Fruit fly (Drosophila melanogaster): Measurements from ENCODE around the gene CG12535.

Gene CG12535

DNA sequence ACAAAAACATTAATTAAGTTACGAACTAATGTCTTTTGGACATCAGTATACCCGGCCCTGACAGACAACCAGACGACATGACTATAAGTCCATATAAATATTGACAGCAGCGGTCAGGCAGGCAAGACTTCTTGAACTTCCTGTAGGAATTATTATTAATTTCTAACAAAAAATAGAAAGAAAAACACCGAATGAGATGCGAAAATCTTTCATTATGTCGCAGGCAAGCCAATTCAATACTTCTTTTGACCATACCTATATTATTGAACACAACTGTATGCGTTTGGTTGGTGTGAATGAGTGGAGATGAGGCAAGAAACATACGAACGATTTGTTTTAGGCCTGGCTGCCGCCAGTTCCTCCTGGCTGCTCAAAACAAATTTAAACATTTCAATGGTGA, 23.8 kb downstream of the CG12535 start (continued):
- TF ChIP-seq Elba2 (GFP tag; optimal IDR thresholded peaks at IDR 0.05) (peak; percentile 12), Sin3A (optimal IDR thresholded peaks at IDR 0.05) (no peak), stwl (tag; optimal IDR thresholded peaks at IDR 0.05) (no peak), HLH4C (GFP tag; IDR thresholded peaks at IDR 0.05; ENCODE audit: partially characterized antibody) (no peak), amos (GFP tag; IDR thresholded peaks at IDR 0.05; ENCODE audit: partially characterized antibody) (no peak), Trl (optimal IDR thresholded peaks at IDR 0.05) (no peak), Trl (GFP tag; optimal IDR thresholded peaks at IDR 0.05) (peak; percentile 79), CG17612 (GFP tag; IDR thresholded peaks at IDR 0.05) (no peak; the same call in 1 of the 2 replicates), CHES-1-like (GFP tag; optimal IDR thresholded peaks at IDR 0.05) (peak; percentile 51), ro (GFP tag; IDR thresholded peaks at IDR 0.05) (peak; percentile 63), btn (GFP tag; optimal IDR thresholded peaks at IDR 0.05) (peak; percentile 35), ab (GFP tag; optimal IDR thresholded peaks at IDR 0.05) (peak; percentile 46), insv (GFP tag; optimal IDR thresholded peaks at IDR 0.05) (no peak), phol (tag; optimal IDR thresholded peaks at IDR 0.05) (peak; percentile 82), crc (GFP tag; optimal IDR thresholded peaks at IDR 0.05) (peak; percentile 69), CG9437 (GFP tag; optimal IDR thresholded peaks at IDR 0.05) (peak; percentile 63), CG6654 (GFP tag; optimal IDR thresholded peaks at IDR 0.05) (peak; percentile 48), NC2α (GFP tag; optimal IDR thresholded peaks at IDR 0.05) (no peak), row (GFP tag; IDR thresholded peaks at IDR 0.05) (peak; percentile 88), gfzf (GFP tag; optimal IDR thresholded peaks at IDR 0.05) (no peak), psq (GFP tag; optimal IDR thresholded peaks at IDR 0.05) (peak; percentile 33), CG15601 (tag; optimal IDR thresholded peaks at IDR 0.05) (peak; percentile 52), MESR4 (GFP tag; optimal IDR thresholded peaks at IDR 0.05) (peak; percentile 15), CG1647 (GFP tag; optimal IDR thresholded peaks at IDR 0.05) (peak; percentile 55), HmgZ (tag; optimal IDR thresholded peaks at IDR 0.05) (peak; percentile 75), cas (GFP tag; IDR thresholded peaks at IDR 0.05) (peak; percentile 46; the same call in 1 of the 2 replicates), CG8281 (tag; optimal IDR thresholded peaks at IDR 0.05) (peak; percentile 47), Scr (GFP tag; IDR thresholded peaks at IDR 0.05; ENCODE audit: partially characterized antibody) (no peak), ara (GFP tag; IDR thresholded peaks at IDR 0.05) (peak; percentile 86), CG8388 (GFP tag; optimal IDR thresholded peaks at IDR 0.05) (peak; percentile 82), nerfin-2 (GFP tag; IDR thresholded peaks at IDR 0.05; ENCODE audit: partially characterized antibody) (no peak), Ptx1 (GFP tag; IDR thresholded peaks at IDR 0.05) (peak; percentile 89), CG18764 (GFP tag; optimal IDR thresholded peaks at IDR 0.05) (peak; percentile 44), Sry-β (GFP tag; optimal IDR thresholded peaks at IDR 0.05) (no peak), CG5180 (GFP tag; optimal IDR thresholded peaks at IDR 0.05) (peak; percentile 27), CG9215 (GFP tag; IDR thresholded peaks at IDR 0.05) (peak; percentile 52; the same call in 1 of the 2 replicates), Usf (GFP tag; optimal IDR thresholded peaks at IDR 0.05) (peak; percentile 65), nau (GFP tag; optimal IDR thresholded peaks at IDR 0.05) (peak; percentile 81), Vsx1 (GFP tag; optimal IDR thresholded peaks at IDR 0.05) (peak; percentile 66), CG14710 (tag; optimal IDR thresholded peaks at IDR 0.05) (peak; percentile 58), CG11456 (GFP tag; IDR thresholded peaks at IDR 0.05) (peak; percentile 82), CG16813 (GFP tag; IDR thresholded peaks at IDR 0.05; ENCODE audit: partially characterized antibody) (no peak), chn (GFP tag; optimal IDR thresholded peaks at IDR 0.05) (peak; percentile 66), zfh1 (GFP tag; IDR thresholded peaks at IDR 0.05) (peak; percentile 85), Asciz (GFP tag; optimal IDR thresholded peaks at IDR 0.05) (peak; percentile 75), sd (tag; optimal IDR thresholded peaks at IDR 0.05) (peak; percentile 70), ind (GFP tag; optimal IDR thresholded peaks at IDR 0.05) (peak; percentile 78), CG17359 (tag; optimal IDR thresholded peaks at IDR 0.05) (peak; percentile 89), schlank (tag; optimal IDR thresholded peaks at IDR 0.05) (peak; percentile 29), CG11696 (GFP tag; IDR thresholded peaks at IDR 0.05) (peak; percentile 93), CG30020 (tag; optimal IDR thresholded peaks at IDR 0.05) (no peak)
